Fruit fly (Drosophila melanogaster) whole organism, embryonic: ENCODE measurements around the gene CG13667.

Experiments
- Asciz ChIP-seq: fragments of 200-800 bp; sonication (Bioruptor generic); optimal IDR thresholded peaks from 2 replicates; lab custom pipeline; 2017; ENCODE audit warnings: missing biosample characterization, mild to moderate bottlenecking, missing genetic modification characterization, missing genetic modification reagents
- B-H1 ChIP-seq: fragments of 200-800 bp; sonication (Bioruptor generic); IDR thresholded peaks from 3 replicates; pipeline ENCODE4 v1.3.6; 2022; ENCODE audit warnings: missing biosample characterization, missing genetic modification characterization
- Bteb2 ChIP-seq: fragments of 200-800 bp; sonication (Bioruptor generic); optimal IDR thresholded peaks from 2 replicates; lab custom pipeline; 2016; ENCODE audit warnings: missing biosample characterization, missing genetic modification characterization
- CG10431 ChIP-seq: fragments of 200-800 bp; sonication (Bioruptor generic); optimal IDR thresholded peaks from 3 replicates; lab custom pipeline; 2018; ENCODE audit warnings: missing biosample characterization, mild to moderate bottlenecking, missing genetic modification characterization
- CG10979 ChIP-seq: fragments of 200-800 bp; sonication (Bioruptor generic); optimal IDR thresholded peaks from 2 replicates; lab custom pipeline; 2018; ENCODE audit warnings: missing biosample characterization, mild to moderate bottlenecking, missing genetic modification characterization, moderate library complexity
- CG11696 ChIP-seq: fragments of 200-800 bp; sonication (Bioruptor generic); IDR thresholded peaks from 2 replicates; pipeline ENCODE4 v1.3.6; 2022; ENCODE audit warnings: missing biosample characterization, missing genetic modification characterization
- CG12299 ChIP-seq: fragments of 200-800 bp; sonication (Bioruptor generic); optimal IDR thresholded peaks from 2 replicates; lab custom pipeline; 2018; ENCODE audit warnings: missing biosample characterization, mild to moderate bottlenecking, missing genetic modification characterization
- CG1233 ChIP-seq: fragments of 200-800 bp; sonication (Bioruptor generic); optimal IDR thresholded peaks from 4 replicates; lab custom pipeline; 2018; ENCODE audit warnings: missing biosample characterization, mild to moderate bottlenecking, missing genetic modification characterization
- CG12659 ChIP-seq: fragments of 200-800 bp; sonication (Bioruptor generic); optimal IDR thresholded peaks from 3 replicates; lab custom pipeline; 2017; ENCODE audit warnings: mild to moderate bottlenecking, missing biosample characterization, missing genetic modification reagents, missing genetic modification characterization
- CG13287 ChIP-seq: fragments of 200-800 bp; sonication (Bioruptor generic); IDR thresholded peaks from 2 replicates; pipeline ENCODE4 v1.3.6; 2022; ENCODE audit warnings: missing biosample characterization, missing genetic modification characterization; ENCODE audit not compliant: partially characterized antibody
- CG16863 ChIP-seq: fragments of 200-800 bp; sonication (Bioruptor generic); optimal IDR thresholded peaks from 3 replicates; lab custom pipeline; 2016; ENCODE audit warnings: missing biosample characterization, missing genetic modification characterization
- CG18011 ChIP-seq: fragments of 200-800 bp; sonication (Bioruptor generic); optimal IDR thresholded peaks from 2 replicates; lab custom pipeline; 2017; ENCODE audit warnings: missing biosample characterization, missing genetic modification characterization, mild to moderate bottlenecking, moderate library complexity, missing genotype
- CG18599 ChIP-seq: fragments of 200-800 bp; sonication (Bioruptor generic); optimal IDR thresholded peaks from 3 replicates; lab custom pipeline; 2017; ENCODE audit warnings: missing biosample characterization, missing genetic modification characterization, mild to moderate bottlenecking, moderate library complexity, missing genetic modification reagents
- CG33557 ChIP-seq: fragments of 200-800 bp; sonication (Bioruptor generic); optimal IDR thresholded peaks from 2 replicates; lab custom pipeline; 2019; ENCODE audit warnings: missing biosample characterization, mild to moderate bottlenecking, missing genetic modification characterization, moderate library complexity
- CG7987 ChIP-seq: fragments of 200-800 bp; sonication (Bioruptor generic); optimal IDR thresholded peaks from 2 replicates; lab custom pipeline; 2018; ENCODE audit warnings: missing biosample characterization, mild to moderate bottlenecking, missing genetic modification characterization, moderate library complexity
- CG8089 ChIP-seq: fragments of 200-800 bp; sonication (Bioruptor generic); optimal IDR thresholded peaks from 3 replicates; lab custom pipeline; 2016; ENCODE audit warnings: missing biosample characterization, missing genetic modification characterization
- ERR ChIP-seq: fragments of 200-800 bp; sonication (Bioruptor generic); optimal IDR thresholded peaks from 2 replicates; lab custom pipeline; 2016; ENCODE audit warnings: missing biosample characterization, missing genetic modification characterization
- HLHmδ ChIP-seq: fragments of 200-800 bp; sonication (Bioruptor generic); optimal IDR thresholded peaks from 2 replicates; lab custom pipeline; 2018; ENCODE audit warnings: missing biosample characterization, mild to moderate bottlenecking, missing genetic modification characterization, moderate library complexity
- Hand ChIP-seq: fragments of 200-800 bp; sonication (Bioruptor generic); optimal IDR thresholded peaks from 2 replicates; lab custom pipeline; 2017; ENCODE audit warnings: mild to moderate bottlenecking, missing biosample characterization, missing genetic modification reagents, missing genetic modification characterization
- HmgZ ChIP-seq: fragments of 200-800 bp; sonication (Bioruptor generic); optimal IDR thresholded peaks from 2 replicates; lab custom pipeline; 2018; ENCODE audit warnings: missing biosample characterization, mild to moderate bottlenecking, missing genetic modification characterization
- Hr51 ChIP-seq, 2 experiments: fragments of 200-800 bp; sonication (Bioruptor generic); optimal IDR thresholded peaks; 2 replicates in 1 of 2; 3 replicates in 1 of 2; lab custom pipeline; 2016 to 2018; ENCODE audit warnings: missing biosample characterization in 2 of 2, missing genetic modification characterization in 2 of 2, mild to moderate bottlenecking in 1 of 2, moderate library complexity in 1 of 2
- Hr78 ChIP-seq, 2 experiments: fragments of 200-800 bp in 1 of 2; fragments of >200 bp in 1 of 2; sonication (Bioruptor generic) in 1 of 2; optimal IDR thresholded peaks; 2 replicates each; lab custom pipeline; 2017 to 2019; ENCODE audit warnings: missing biosample characterization in 2 of 2, missing genetic modification characterization in 2 of 2, mild to moderate bottlenecking in 1 of 2, moderate library complexity in 1 of 2
- Med ChIP-seq: fragments of 200-800 bp; sonication (Bioruptor generic); peaks from one replicate; lab custom pipeline; 2016; ENCODE audit warnings: missing biosample characterization, missing genetic modification characterization, mild to moderate bottlenecking, inconsistent platforms, moderate library complexity
- Xbp1 ChIP-seq: fragments of 200-800 bp; sonication (Bioruptor generic); optimal IDR thresholded peaks from 3 replicates; lab custom pipeline; 2016; ENCODE audit warnings: missing biosample characterization, mild to moderate bottlenecking, missing genetic modification characterization
- ase ChIP-seq: fragments of 200-800 bp; sonication (Bioruptor generic); IDR thresholded peaks from 3 replicates; pipeline ENCODE4 v1.3.6; 2022; ENCODE audit warnings: missing biosample characterization, missing genetic modification characterization
- ato ChIP-seq: fragments of 200-800 bp; sonication (Bioruptor generic); IDR thresholded peaks from 2 replicates; pipeline ENCODE4 v1.3.6; 2022; ENCODE audit warnings: missing biosample characterization, missing genetic modification characterization; ENCODE audit not compliant: partially characterized antibody
- caup ChIP-seq: fragments of 200-800 bp; sonication (Bioruptor generic); optimal IDR thresholded peaks from 3 replicates; lab custom pipeline; 2017; ENCODE audit warnings: missing biosample characterization, mild to moderate bottlenecking, missing genetic modification characterization, moderate library complexity; ENCODE audit not compliant: severe bottlenecking
- eve ChIP-seq, 2 experiments: fragments of >200 bp; optimal IDR thresholded peaks; 2 replicates each; lab custom pipeline; 2017; ENCODE audit warnings: missing biosample characterization in 2 of 2, missing genetic modification characterization in 2 of 2
- gcm ChIP-seq: fragments of 200-800 bp; sonication (Bioruptor generic); optimal IDR thresholded peaks from 2 replicates; lab custom pipeline; 2019; ENCODE audit warnings: missing biosample characterization, mild to moderate bottlenecking, missing genetic modification characterization, moderate library complexity
- ham ChIP-seq: fragments of 200-800 bp; sonication (Bioruptor generic); IDR thresholded peaks from 2 replicates; pipeline ENCODE4 v1.3.6; 2022; ENCODE audit warnings: missing biosample characterization, missing genetic modification characterization
- jigr1 ChIP-seq: fragments of 200-800 bp; sonication (Bioruptor generic); IDR thresholded peaks from 3 replicates; pipeline ENCODE4 v1.3.6; 2022; ENCODE audit warnings: missing biosample characterization, missing genetic modification characterization
- kni ChIP-seq: fragments of 200-800 bp; sonication (Bioruptor generic); optimal IDR thresholded peaks from 3 replicates; lab custom pipeline; 2017; ENCODE audit warnings: mild to moderate bottlenecking, missing biosample characterization, missing genetic modification reagents, missing genetic modification characterization
- nmo ChIP-seq: fragments of 200-800 bp; sonication (Bioruptor generic); optimal IDR thresholded peaks from 2 replicates; lab custom pipeline; 2018; ENCODE audit warnings: missing biosample characterization, mild to moderate bottlenecking, missing genetic modification characterization, moderate library complexity
- otp ChIP-seq: fragments of 200-800 bp; sonication (Bioruptor generic); IDR thresholded peaks from 3 replicates; pipeline ENCODE4, ENCODE4 v1.3.6; 2022; ENCODE audit warnings: missing biosample characterization, missing genetic modification characterization
- pan ChIP-seq, 4 experiments: fragments of >200 bp in 3 of 4; fragments of 200-800 bp in 1 of 4; sonication (Bioruptor generic) in 1 of 4; optimal IDR thresholded peaks in 3 of 4; IDR thresholded peaks in 1 of 4; 2 replicates each; pipeline versions ENCODE4 v1.3.6 to Lab custom; 2017 to 2022; ENCODE audit warnings: missing biosample characterization in 2 of 4, missing genetic modification characterization in 2 of 4, mixed read lengths in 1 of 4
- pho ChIP-seq: fragments of 200-800 bp; sonication (Bioruptor generic); optimal IDR thresholded peaks from 2 replicates; lab custom pipeline; 2016; ENCODE audit warnings: missing biosample characterization, missing genetic modification characterization
- phol ChIP-seq: fragments of 200-800 bp; sonication (Bioruptor generic); optimal IDR thresholded peaks from 3 replicates; lab custom pipeline; 2018; ENCODE audit warnings: missing biosample characterization, mild to moderate bottlenecking, missing genetic modification characterization, moderate library complexity
- pnt ChIP-seq: fragments of 200-800 bp; sonication (Bioruptor generic); optimal IDR thresholded peaks from 3 replicates; lab custom pipeline; 2016; ENCODE audit warnings: missing biosample characterization, missing genetic modification characterization
- prd ChIP-seq, 3 experiments: fragments of >200 bp in 2 of 3; fragments of 200-800 bp in 1 of 3; sonication (Bioruptor generic) in 1 of 3; optimal IDR thresholded peaks in 2 of 3; IDR thresholded peaks in 1 of 3; 2 replicates in 2 of 3; 3 replicates in 1 of 3; pipeline versions ENCODE4 v1.3.6 to Lab custom; 2017 to 2022; ENCODE audit warnings: missing biosample characterization in 1 of 3, missing genetic modification characterization in 1 of 3
- sc ChIP-seq, 3 experiments: fragments of >200 bp in 2 of 3; fragments of 200-800 bp in 1 of 3; sonication (Bioruptor generic) in 1 of 3; optimal IDR thresholded peaks; 2 replicates in 2 of 3; 3 replicates in 1 of 3; lab custom pipeline; 2017; ENCODE audit warnings: mild to moderate bottlenecking in 1 of 3, missing biosample characterization in 1 of 3, missing genetic modification characterization in 1 of 3, missing genetic modification reagents in 1 of 3
- shn ChIP-seq: fragments of 200-800 bp; sonication (Bioruptor generic); optimal IDR thresholded peaks from 3 replicates; lab custom pipeline; 2016; ENCODE audit warnings: missing biosample characterization, missing genetic modification characterization
- trh ChIP-seq: fragments of 200-800 bp; sonication (Bioruptor generic); optimal IDR thresholded peaks from 2 replicates; lab custom pipeline; 2016; ENCODE audit warnings: missing biosample characterization, missing genetic modification characterization
- vfl ChIP-seq: fragments of 200-800 bp; sonication (Bioruptor generic); optimal IDR thresholded peaks from 2 replicates; lab custom pipeline; 2016; ENCODE audit warnings: missing biosample characterization, missing genetic modification characterization
- z ChIP-seq: fragments of 200-800 bp; sonication (Bioruptor generic); IDR thresholded peaks from 3 replicates; pipeline ENCODE4 v1.3.6; 2022; ENCODE audit warnings: missing biosample characterization, missing genetic modification characterization
- zfh1 ChIP-seq: fragments of 200-800 bp; sonication (Bioruptor generic); IDR thresholded peaks from 3 replicates; pipeline ENCODE4 v1.3.6; 2022; ENCODE audit warnings: missing biosample characterization, missing genetic modification characterization

CG13667 gene

dm6 chr3L:8394944-8395343 lies 10.3 kb upstream of the CG13667 start (continued):
- no peak for TF ChIP-seq Hand (GFP tag; lab: Kevin White, UChicago)
- TF ChIP-seq HLHmδ (GFP tag; lab: Kevin White, UChicago): no peak
- 0 out of 3 replicates have a peak, but pooled peaks have one; percentile 39 for TF ChIP-seq zfh1 (GFP tag; lab: Robert Waterston, UW)
- no peak for TF ChIP-seq vfl (GFP tag; lab: Kevin White, UChicago)
- TF ChIP-seq pnt (GFP tag; lab: Kevin White, UChicago): no peak
- TF ChIP-seq shn (GFP tag; lab: Kevin White, UChicago): no peak
- TF ChIP-seq eve (GFP tag; optimal IDR thresholded peaks at IDR 0.05; lab: Kevin White, UChicago): no peak
- TF ChIP-seq prd (optimal IDR thresholded peaks at IDR 0.05; lab: Kevin White, UChicago): no peak
- 0 out of 3 replicates have a peak, but pooled peaks have one; percentile 28 for TF ChIP-seq prd (GFP tag; IDR thresholded peaks at IDR 0.05; lab: Robert Waterston, UW)
- no peak for TF ChIP-seq B-H1 (GFP tag; lab: Robert Waterston, UW)
- no peak for TF ChIP-seq phol (tag; lab: Kevin White, UChicago)
- no peak for TF ChIP-seq otp (GFP tag; lab: Robert Waterston, UW)
- no peak for TF ChIP-seq CG7987 (GFP tag; lab: Kevin White, UChicago)
- no peak for TF ChIP-seq CG10431
- no peak for TF ChIP-seq CG11696
- TF ChIP-seq Hr51 (GFP tag; optimal IDR thresholded peaks at IDR 0.05; lab: Kevin White, UChicago): no peak
- TF ChIP-seq Asciz (GFP tag; lab: Kevin White, UChicago): no peak
- TF ChIP-seq CG18599: no peak
- 0 out of 2 replicates have a peak, but pooled peaks have one; percentile 25 for TF ChIP-seq ato (GFP tag; lab: Robert Waterston, UW)
- no peak for TF ChIP-seq CG10979 (tag; lab: Kevin White, UChicago)
- peak; percentile 2 for TF ChIP-seq Xbp1 (GFP tag; lab: Kevin White, UChicago)
- no peak for TF ChIP-seq ERR (GFP tag; lab: Kevin White, UChicago)
- TF ChIP-seq CG8089: no peak
- TF ChIP-seq kni (GFP tag; lab: Kevin White, UChicago): no peak
- no peak for TF ChIP-seq trh (GFP tag; lab: Kevin White, UChicago)
- no peak for TF ChIP-seq CG12299 (tag; lab: Kevin White, UChicago)
- TF ChIP-seq ase (GFP tag; lab: Robert Waterston, UW): no peak
- TF ChIP-seq sc (optimal IDR thresholded peaks at IDR 0.05; lab: Kevin White, UChicago): no peak
- TF ChIP-seq sc (GFP tag; optimal IDR thresholded peaks at IDR 0.05; lab: Kevin White, UChicago): no peak
- no peak for TF ChIP-seq ham (GFP tag; lab: Robert Waterston, UW)
- no peak for TF ChIP-seq nmo (GFP tag; lab: Kevin White, UChicago)
- peak; percentile 24; the same call in 1 of the 2 replicates for TF ChIP-seq CG13287 (GFP tag; lab: Robert Waterston, UW)
- TF ChIP-seq Med (GFP tag; lab: Kevin White, UChicago): peak; percentile 10
- TF ChIP-seq CG16863 (GFP tag; lab: Kevin White, UChicago): no peak
- TF ChIP-seq z (GFP tag; lab: Robert Waterston, UW): no peak
- TF ChIP-seq jigr1 (GFP tag; lab: Robert Waterston, UW): no peak
- TF ChIP-seq caup: no peak
- TF ChIP-seq CG18011 (GFP tag; lab: Kevin White, UChicago): no peak
- no peak for TF ChIP-seq pho (GFP tag; lab: Kevin White, UChicago)
- TF ChIP-seq CG1233 (GFP tag; lab: Kevin White, UChicago): no peak
- no peak for TF ChIP-seq Hr78 (GFP tag; optimal IDR thresholded peaks at IDR 0.05; lab: Kevin White, UChicago)
- no peak for TF ChIP-seq Bteb2
- TF ChIP-seq pan (optimal IDR thresholded peaks at IDR 0.05; lab: Kevin White, UChicago): no peak
- TF ChIP-seq pan (GFP tag; optimal IDR thresholded peaks at IDR 0.05 in 1 of 2, IDR thresholded peaks at IDR 0.05 in 1 of 2): no peak
- TF ChIP-seq gcm (GFP tag; lab: Kevin White, UChicago): no peak
- no peak for TF ChIP-seq CG33557 (GFP tag; lab: Kevin White, UChicago)
- TF ChIP-seq HmgZ (tag; lab: Kevin White, UChicago): peak; percentile 12
- no peak for TF ChIP-seq CG12659 (GFP tag; lab: Kevin White, UChicago)
- TF ChIP-seq, all 482 proteins: peak for 42
